Worm (Caenorhabditis elegans) whole organism, L1 larva: Measurements from ENCODE around the gene dlst-1.

Source experiments
- dpl-1 ChIP-seq, 3 experiments: fragments of 150-350 bp in 2 of 3; sonication (generic microtip) in 1 of 3; optimal IDR thresholded peaks; 2 replicates each; lab custom pipeline; 2014 to 2017; ENCODE audit warnings: missing biosample characterization in 3 of 3, missing genetic modification characterization in 3 of 3, missing genetic modification reagents in 3 of 3
- fkh-10 ChIP-seq: sonication (generic microtip); optimal IDR thresholded peaks from 2 replicates; lab custom pipeline; 2017; ENCODE audit warnings: missing biosample characterization, missing genetic modification reagents, missing genetic modification characterization
- pqm-1 ChIP-seq: sonication (generic microtip); optimal IDR thresholded peaks from 3 replicates; lab custom pipeline; 2017; ENCODE audit warnings: missing biosample characterization, missing genetic modification characterization
- ztf-11 ChIP-seq, 2 experiments: sonication (generic microtip); optimal IDR thresholded peaks; 2 replicates each; lab custom pipeline; 2016 to 2017; ENCODE audit warnings: missing genetic modification characterization in 2 of 2, missing biosample characterization in 1 of 2, missing compliant biosample characterization in 1 of 2
- ztf-4 ChIP-seq: fragments of 150-350 bp; optimal IDR thresholded peaks from 2 replicates; lab custom pipeline; 2014; ENCODE audit warnings: missing biosample characterization, missing genetic modification characterization

- TF ChIP-seq fkh-10 (no peak), pqm-1 (tag; lab: Kevin White, UChicago) (no peak), ztf-4 (tag; lab: Kevin White, UChicago) (no peak), ztf-11 (tag; optimal IDR thresholded peaks at IDR 0.05; lab: Kevin White, UChicago) (no peak), dpl-1 (GFP tag; optimal IDR thresholded peaks at IDR 0.05; lab: Kevin White, UChicago) (no peak)
Observed at ce11 chrV:6718232-6718631, 9.3 kb upstream of the dlst-1 start, which contains the start of gene srg-30.
